Worm (Caenorhabditis elegans): Measurements from ENCODE around the gene K07C11.8.

Gene K07C11.8

DNA sequence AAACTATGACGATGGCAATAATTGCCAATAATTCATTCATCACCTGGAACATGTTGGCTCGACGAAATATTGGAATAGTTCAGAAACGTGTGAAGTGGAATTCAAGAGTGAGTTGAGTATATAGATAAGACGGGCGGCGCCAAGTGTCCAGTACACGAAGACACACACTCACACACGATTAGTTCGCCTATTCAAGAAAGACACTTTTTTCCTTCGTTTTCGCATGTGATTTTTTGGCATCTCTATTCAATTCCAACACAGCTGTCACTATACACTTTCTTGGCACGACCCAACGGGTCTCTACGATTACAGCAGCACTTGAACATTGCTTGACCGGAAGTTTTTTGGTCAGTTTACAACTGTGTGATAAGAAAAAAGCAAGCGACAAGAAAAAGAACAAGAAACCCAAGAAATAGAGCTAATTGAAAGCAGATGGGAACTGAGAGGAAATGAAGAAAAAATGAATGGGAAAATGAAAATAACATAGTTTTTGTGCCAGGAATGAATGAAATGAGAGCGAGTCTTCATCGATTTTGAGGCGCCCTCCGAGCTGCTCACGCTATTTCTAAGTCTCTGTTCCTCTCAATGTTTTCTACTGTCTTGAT is at the start of gene K07C11.8:
K07C11.8 (minus strand) TSS at position 224 of the 605 bp plus-strand sequence.
- TF ChIP-seq ceh-16 (tag; optimal IDR thresholded peaks at IDR 0.05) (no peak), nhr-11 (tag; optimal IDR thresholded peaks at IDR 0.05) (no peak), unc-55 (GFP tag; optimal IDR thresholded peaks at IDR 0.05) (peak; percentile 39), fos-1 (tag; optimal IDR thresholded peaks at IDR 0.05) (peak; percentile 11)

DNA sequence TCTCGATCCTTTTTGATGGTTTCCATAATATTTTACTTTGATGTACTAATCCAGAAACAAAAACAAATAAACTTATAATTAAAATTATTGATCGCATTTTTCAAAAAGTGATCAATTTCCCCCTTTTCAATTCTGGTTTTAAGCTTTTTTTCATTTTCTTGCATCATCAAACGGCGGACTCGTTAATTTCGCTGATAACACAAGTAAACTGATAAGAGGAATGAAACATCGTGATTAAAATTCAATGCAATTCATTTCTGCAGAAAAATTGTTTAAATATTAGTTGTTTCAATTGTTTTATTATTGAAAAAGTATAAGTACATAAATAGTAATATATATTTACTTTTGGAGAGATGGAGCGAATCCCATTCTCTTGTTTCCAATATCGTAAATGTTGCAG is 49.6 kb upstream of the K07C11.8 start:
- peak; percentile 71 for TF ChIP-seq gmeb-1 (tag; optimal IDR thresholded peaks at IDR 0.05)
- peak; percentile 34 for TF ChIP-seq sma-3 (GFP tag; optimal IDR thresholded peaks at IDR 0.05)
- peak; percentile 63 for TF ChIP-seq sma-9 (GFP tag; optimal IDR thresholded peaks at IDR 0.05)
- no peak for TF ChIP-seq sma-9 (tag; optimal IDR thresholded peaks at IDR 0.05)
- peak; percentile 16 for TF ChIP-seq lin-13 (GFP tag; optimal IDR thresholded peaks at IDR 0.05)
- TF ChIP-seq dmd-4 (tag; optimal IDR thresholded peaks at IDR 0.05) = no peak
- TF ChIP-seq lsy-2 (tag; optimal IDR thresholded peaks at IDR 0.05) = peak in 1 of 2 experiments; percentile 24
- no peak for TF ChIP-seq nhr-23 (tag; optimal IDR thresholded peaks at IDR 0.05)
- no peak for TF ChIP-seq alr-1 (tag; optimal IDR thresholded peaks at IDR 0.05)
- TF ChIP-seq ceh-16 (tag; optimal IDR thresholded peaks at IDR 0.05) = no peak
- TF ChIP-seq crh-2 (tag; optimal IDR thresholded peaks at IDR 0.05) = peak; percentile 77
- no peak for TF ChIP-seq peb-1 (tag; optimal IDR thresholded peaks at IDR 0.05)
- TF ChIP-seq nhr-129 (tag; optimal IDR thresholded peaks at IDR 0.05) = peak; percentile 66
- peak; percentile 73 for TF ChIP-seq fos-1 (tag; optimal IDR thresholded peaks at IDR 0.05)

DNA sequence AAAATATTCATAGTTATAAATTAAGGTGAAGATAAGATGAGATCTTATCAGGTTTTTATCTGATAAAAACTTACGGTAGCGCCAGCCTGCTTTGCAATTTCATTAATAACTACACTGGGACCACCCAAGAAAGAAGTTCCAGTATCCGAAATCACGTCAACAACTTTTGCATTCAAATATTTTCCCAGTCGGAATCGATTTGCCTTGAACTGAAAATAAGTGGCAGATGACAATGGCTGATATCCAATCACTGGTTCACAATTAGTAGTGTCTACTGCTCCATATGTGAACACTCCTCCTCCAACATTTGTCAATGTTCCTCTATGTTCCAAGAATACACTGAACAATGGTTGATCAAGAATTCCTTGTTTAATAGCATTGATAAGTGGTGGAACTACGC is 48.5 kb upstream of the K07C11.8 start, which contains the start of gene F21F8.5:
F21F8.5 (minus strand) TSS at position 101 of the 400 bp plus-strand sequence.
- TF ChIP-seq ama-1 (optimal IDR thresholded peaks at IDR 0.05) = no peak
- no peak for TF ChIP-seq nhr-10 (tag; optimal IDR thresholded peaks at IDR 0.05)
- no peak for TF ChIP-seq mab-5 (tag; optimal IDR thresholded peaks at IDR 0.05)
- TF ChIP-seq Y55F3AM.14 (GFP tag; optimal IDR thresholded peaks at IDR 0.05) = no peak
- TF ChIP-seq unc-39 (tag; optimal IDR thresholded peaks at IDR 0.05) = no peak
- TF ChIP-seq mdl-1 (tag; optimal IDR thresholded peaks at IDR 0.05) = no peak
- TF ChIP-seq nhr-11 (tag; optimal IDR thresholded peaks at IDR 0.05) = no peak
- no peak for TF ChIP-seq sma-3 (GFP tag; optimal IDR thresholded peaks at IDR 0.05)

DNA sequence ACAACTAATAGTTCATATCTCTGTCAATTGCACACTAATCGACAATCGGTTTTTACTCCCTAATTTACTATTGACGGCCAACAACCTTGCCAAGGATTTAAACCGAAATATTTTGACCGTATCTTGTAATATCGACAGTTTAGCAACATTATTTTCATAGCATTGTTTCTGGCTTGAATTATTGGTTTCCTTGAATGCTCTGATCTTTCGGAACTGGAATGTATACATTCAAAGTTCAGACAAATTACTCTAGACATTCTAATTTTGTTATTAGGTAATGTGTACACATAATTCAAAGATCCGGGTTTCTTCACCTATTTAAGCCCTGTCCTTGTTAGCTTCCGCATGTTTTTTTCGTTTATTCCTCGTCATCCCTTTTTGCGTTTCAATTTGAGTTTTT is 46.3 kb upstream of the K07C11.8 start, which contains the start of gene C16D9.9:
C16D9.9 (plus strand) TSS at position 301 of the 400 bp plus-strand sequence.
- TF ChIP-seq nhr-10 (tag; optimal IDR thresholded peaks at IDR 0.05) = no peak
- no peak for TF ChIP-seq ZK546.5 (tag; optimal IDR thresholded peaks at IDR 0.05)
- TF ChIP-seq lin-13 (GFP tag; optimal IDR thresholded peaks at IDR 0.05) = no peak
- no peak for TF ChIP-seq blmp-1 (tag; optimal IDR thresholded peaks at IDR 0.05; ENCODE audit: insufficient read depth)
- no peak for TF ChIP-seq F13H6.1 (tag; optimal IDR thresholded peaks at IDR 0.05)
- TF ChIP-seq sma-3 (GFP tag; optimal IDR thresholded peaks at IDR 0.05) = no peak
- no peak for TF ChIP-seq egl-27 (tag; optimal IDR thresholded peaks at IDR 0.05)
- no peak for TF ChIP-seq ceh-16 (tag; optimal IDR thresholded peaks at IDR 0.05)

DNA sequence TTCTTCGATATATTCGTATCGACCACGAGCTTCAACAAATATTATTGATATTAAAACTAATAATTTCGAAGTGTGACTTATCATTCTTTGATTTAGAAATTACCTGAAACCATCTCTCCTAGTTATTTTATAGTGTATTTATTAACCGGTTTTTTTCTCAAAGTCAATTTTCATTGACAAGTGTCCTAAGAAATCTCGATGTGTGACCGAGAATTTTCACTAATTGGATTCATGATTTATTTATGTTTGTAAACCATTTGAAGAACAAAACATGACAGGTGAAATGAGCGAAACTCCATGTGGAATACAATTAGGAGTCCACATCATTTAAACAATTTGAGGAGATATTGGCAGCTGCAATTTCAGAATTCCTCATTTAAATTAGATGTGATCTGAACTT is 45.8 kb upstream of the K07C11.8 start, which contains the start of gene C16D9.8:
C16D9.8 (minus strand) TSS at position 101 of the 400 bp plus-strand sequence.
- TF ChIP-seq ztf-1 (GFP tag; conservative IDR thresholded peaks at IDR 0.05) (no peak), lsy-2 (tag; optimal IDR thresholded peaks at IDR 0.05) (no peak), lin-13 (GFP tag; optimal IDR thresholded peaks at IDR 0.05) (no peak), Y55F3AM.14 (GFP tag; optimal IDR thresholded peaks at IDR 0.05) (no peak), aly-2 (tag; optimal IDR thresholded peaks at IDR 0.05) (no peak), nhr-12 (tag; optimal IDR thresholded peaks at IDR 0.05) (no peak), ZK546.5 (tag; optimal IDR thresholded peaks at IDR 0.05) (no peak), nhr-21 (tag; optimal IDR thresholded peaks at IDR 0.05) (no peak), elt-3 (tag; optimal IDR thresholded peaks at IDR 0.05) (no peak), ztf-11 (tag; optimal IDR thresholded peaks at IDR 0.05) (no peak), nhr-237 (tag; optimal IDR thresholded peaks at IDR 0.05) (no peak), nhr-6 (tag; optimal IDR thresholded peaks at IDR 0.05) (no peak), elt-1 (tag; optimal IDR thresholded peaks at IDR 0.05) (no peak), egl-27 (tag; optimal IDR thresholded peaks at IDR 0.05) (no peak), C34F6.9 (tag; optimal IDR thresholded peaks at IDR 0.05) (no peak), nhr-77 (tag; optimal IDR thresholded peaks at IDR 0.05) (no peak), F13H6.1 (tag; optimal IDR thresholded peaks at IDR 0.05) (no peak), ama-1 (optimal IDR thresholded peaks at IDR 0.05) (no peak)

Data from whole organism, L2 larva.